Worm (Caenorhabditis elegans): ENCODE data around the gene C16H3.3.
"Not testable (repeated sequence)": the region's sequence is repeated elsewhere in the genome, so short reads cannot be mapped to it uniquely, and the experiment has no call there.

C16H3.3 gene

DNA sequence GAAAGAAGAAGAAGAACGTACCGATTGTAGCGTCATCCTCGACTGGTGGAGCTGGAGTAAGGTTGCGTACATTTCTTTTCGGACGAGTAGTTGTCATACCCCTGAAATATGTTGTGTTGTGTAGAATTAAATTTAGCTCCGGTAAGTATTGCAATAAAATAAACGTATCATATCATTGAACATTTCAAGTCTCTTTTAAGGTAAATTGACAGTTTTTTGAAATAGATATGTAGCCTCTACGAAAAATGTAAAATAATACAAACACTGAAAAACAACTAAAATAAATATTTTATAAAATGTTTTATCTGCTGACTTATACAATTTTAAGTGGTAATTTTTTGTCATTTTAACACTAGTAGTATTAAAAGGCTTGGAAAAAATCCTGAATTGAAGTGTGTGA is at the start of gene C16H3.3:
C16H3.3 (minus strand) TSS at position 101 of the 400 bp plus-strand sequence.
- TF ChIP-seq B0310.2 (tag; optimal IDR thresholded peaks at IDR 0.05) (no peak), hmg-4 (GFP tag; optimal IDR thresholded peaks at IDR 0.05) (no peak)

DNA sequence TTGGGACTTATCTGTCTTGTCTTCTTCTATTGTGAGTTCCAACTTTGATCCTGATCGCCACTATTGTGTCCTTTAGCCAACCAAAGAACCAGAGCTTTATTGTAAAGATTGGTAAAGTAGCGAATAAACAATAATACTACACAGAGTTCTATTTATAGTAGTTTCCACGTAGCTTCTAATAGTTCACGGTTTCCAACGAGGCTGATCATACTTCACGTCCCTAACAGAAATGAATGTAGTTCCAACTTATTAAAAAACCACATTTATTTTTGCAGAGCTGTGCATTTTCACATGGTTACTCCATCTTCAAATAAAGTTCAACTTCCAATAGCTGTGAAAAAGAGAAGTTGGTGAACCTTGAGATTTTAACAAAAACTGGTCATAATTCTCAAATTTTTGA is 39.5 kb upstream of the C16H3.3 start, which contains the start of gene tmem-218:
tmem-218 (plus strand) TSS at position 301 of the 400 bp plus-strand sequence.
- TF ChIP-seq sea-1 (GFP tag; conservative IDR thresholded peaks at IDR 0.05); aly-1 (tag; optimal IDR thresholded peaks at IDR 0.05); tbx-11 (GFP tag; IDR thresholded peaks at IDR 0.05): not testable (repeated sequence)

DNA sequence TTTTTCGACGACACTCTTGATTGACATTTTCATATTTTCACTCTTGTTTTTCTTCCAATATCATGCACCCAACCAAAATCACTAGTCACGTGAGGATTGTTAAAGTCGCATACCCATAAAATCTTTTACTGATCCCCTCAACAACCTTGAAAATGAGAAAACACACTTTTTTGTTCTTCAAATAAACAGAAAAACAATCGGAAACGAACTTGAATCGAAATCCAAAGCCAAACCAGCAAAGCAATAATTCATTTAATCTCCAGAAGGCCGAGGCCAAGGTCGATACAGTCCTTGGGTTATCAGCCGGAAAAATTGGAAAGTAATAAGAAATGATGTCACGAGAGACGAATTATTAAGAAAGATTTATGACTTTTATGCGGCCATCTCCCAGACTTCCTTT is 34.0 kb upstream of the C16H3.3 start:
- TF ChIP-seq ama-1 (optimal IDR thresholded peaks at IDR 0.05) (no peak), ets-7 (tag; optimal IDR thresholded peaks at IDR 0.05) (no peak), F13C5.2 (tag; optimal IDR thresholded peaks at IDR 0.05) (no peak), flt-1 (GFP tag; IDR thresholded peaks at IDR 0.05) (no peak), hmbx-1 (tag; optimal IDR thresholded peaks at IDR 0.05) (no peak)

DNA sequence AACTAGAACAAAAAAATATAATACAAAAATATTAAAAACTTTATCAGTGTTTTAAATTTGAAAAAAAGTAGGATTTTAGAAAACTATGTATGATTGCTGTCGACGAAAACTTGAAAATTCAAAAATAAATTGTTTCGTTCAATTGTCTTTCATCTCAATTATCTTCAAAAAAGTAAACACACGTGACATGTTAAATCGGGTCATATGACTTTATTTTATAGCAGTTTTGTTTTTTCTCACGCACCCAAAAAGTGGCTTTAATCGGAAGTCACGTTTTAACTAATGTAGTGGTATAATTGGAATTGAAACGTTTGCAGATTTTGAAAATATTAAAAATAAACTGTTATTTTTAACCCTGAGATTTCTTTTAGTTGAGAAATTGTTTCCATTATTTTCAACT is 33.0 kb upstream of the C16H3.3 start:
- TF ChIP-seq sea-1 (GFP tag; conservative IDR thresholded peaks at IDR 0.05) (no peak), F13C5.2 (tag; optimal IDR thresholded peaks at IDR 0.05) (no peak), ets-7 (tag; optimal IDR thresholded peaks at IDR 0.05) (no peak), hmbx-1 (tag; optimal IDR thresholded peaks at IDR 0.05) (no peak), tra-4 (tag; optimal IDR thresholded peaks at IDR 0.05) (no peak), aly-1 (tag; optimal IDR thresholded peaks at IDR 0.05) (no peak), ceh-36 (tag; optimal IDR thresholded peaks at IDR 0.05) (no peak), flt-1 (GFP tag; IDR thresholded peaks at IDR 0.05) (no peak), tbx-11 (GFP tag; IDR thresholded peaks at IDR 0.05) (no peak), ceh-13 (GFP tag; optimal IDR thresholded peaks at IDR 0.05) (no peak), ama-1 (optimal IDR thresholded peaks at IDR 0.05) (no peak), hmg-4 (GFP tag; optimal IDR thresholded peaks at IDR 0.05) (no peak), pes-1 (GFP tag; IDR thresholded peaks at IDR 0.05) (no peak), B0310.2 (tag; optimal IDR thresholded peaks at IDR 0.05) (no peak), tbx-37 (GFP tag; conservative IDR thresholded peaks at IDR 0.05) (no peak), hnd-1 (tag; optimal IDR thresholded peaks at IDR 0.05) (no peak), scrt-1 (GFP tag; IDR thresholded peaks at IDR 0.05) (no peak)

DNA sequence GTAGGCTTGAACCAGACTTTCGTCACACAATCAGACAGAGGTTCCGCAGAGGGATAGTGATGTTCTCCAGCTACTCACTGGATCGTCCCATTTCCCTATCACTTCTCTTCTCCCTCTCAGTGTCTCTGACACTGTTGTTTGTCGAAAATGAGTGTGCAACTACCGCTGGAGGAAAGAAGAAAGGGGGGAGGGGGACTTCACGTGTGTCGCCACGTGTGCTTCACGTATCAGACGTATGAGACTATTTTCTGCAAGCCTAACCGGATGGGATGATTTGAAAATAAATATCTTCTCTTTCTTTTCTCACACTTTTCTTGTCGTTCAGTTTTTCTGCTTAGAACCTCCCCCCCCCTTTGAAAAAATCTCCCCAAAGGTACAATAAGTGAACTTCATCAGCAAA is 30.9 kb upstream of the C16H3.3 start, which contains the start of gene H18N23.2:
H18N23.2 (minus strand) TSS at position 82 of the 400 bp plus-strand sequence.
- TF ChIP-seq flt-1 (GFP tag; IDR thresholded peaks at IDR 0.05): no peak
- TF ChIP-seq tbx-11 (GFP tag; IDR thresholded peaks at IDR 0.05): no peak
- TF ChIP-seq aly-1 (tag; optimal IDR thresholded peaks at IDR 0.05): no peak
- peak; percentile 27 for TF ChIP-seq hmg-4 (GFP tag; optimal IDR thresholded peaks at IDR 0.05)
- TF ChIP-seq B0310.2 (tag; optimal IDR thresholded peaks at IDR 0.05): no peak
- TF ChIP-seq ceh-13 (GFP tag; optimal IDR thresholded peaks at IDR 0.05): no peak
- TF ChIP-seq hnd-1 (tag; optimal IDR thresholded peaks at IDR 0.05): no peak
- no peak for TF ChIP-seq ceh-36 (tag; optimal IDR thresholded peaks at IDR 0.05)

DNA sequence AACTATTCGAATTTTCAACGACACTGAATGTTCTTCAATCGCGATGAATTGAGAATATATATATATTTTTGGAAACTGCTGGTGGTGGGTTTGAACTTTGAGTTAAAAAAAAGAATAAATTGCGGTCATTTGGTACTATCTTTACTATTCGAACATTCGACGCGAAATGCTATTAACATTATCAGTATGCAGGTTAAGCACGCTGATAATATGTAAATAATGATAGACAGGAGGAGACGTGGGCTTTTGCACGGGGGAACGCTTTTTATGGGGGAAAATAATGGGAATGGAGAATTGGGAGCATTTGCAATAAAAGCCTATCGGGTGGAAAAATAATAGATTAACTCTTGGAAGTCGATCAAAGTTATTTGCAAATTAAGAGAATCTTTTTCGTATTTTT is 29.1 kb upstream of the C16H3.3 start:
- TF ChIP-seq B0310.2 (tag; optimal IDR thresholded peaks at IDR 0.05) (no peak), tbx-37 (GFP tag; conservative IDR thresholded peaks at IDR 0.05) (no peak), F13C5.2 (tag; optimal IDR thresholded peaks at IDR 0.05) (no peak), ama-1 (optimal IDR thresholded peaks at IDR 0.05) (no peak), ets-7 (tag; optimal IDR thresholded peaks at IDR 0.05) (no peak), hnd-1 (tag; optimal IDR thresholded peaks at IDR 0.05) (no peak), hmg-4 (GFP tag; optimal IDR thresholded peaks at IDR 0.05) (no peak), ceh-13 (GFP tag; optimal IDR thresholded peaks at IDR 0.05) (no peak), hmbx-1 (tag; optimal IDR thresholded peaks at IDR 0.05) (no peak), tbx-11 (GFP tag; IDR thresholded peaks at IDR 0.05) (no peak), tra-4 (tag; optimal IDR thresholded peaks at IDR 0.05) (no peak), pes-1 (GFP tag; IDR thresholded peaks at IDR 0.05) (no peak), flt-1 (GFP tag; IDR thresholded peaks at IDR 0.05) (no peak), aly-1 (tag; optimal IDR thresholded peaks at IDR 0.05) (no peak), scrt-1 (GFP tag; IDR thresholded peaks at IDR 0.05) (no peak), sea-1 (GFP tag; conservative IDR thresholded peaks at IDR 0.05) (no peak), ceh-36 (tag; optimal IDR thresholded peaks at IDR 0.05) (no peak)

DNA sequence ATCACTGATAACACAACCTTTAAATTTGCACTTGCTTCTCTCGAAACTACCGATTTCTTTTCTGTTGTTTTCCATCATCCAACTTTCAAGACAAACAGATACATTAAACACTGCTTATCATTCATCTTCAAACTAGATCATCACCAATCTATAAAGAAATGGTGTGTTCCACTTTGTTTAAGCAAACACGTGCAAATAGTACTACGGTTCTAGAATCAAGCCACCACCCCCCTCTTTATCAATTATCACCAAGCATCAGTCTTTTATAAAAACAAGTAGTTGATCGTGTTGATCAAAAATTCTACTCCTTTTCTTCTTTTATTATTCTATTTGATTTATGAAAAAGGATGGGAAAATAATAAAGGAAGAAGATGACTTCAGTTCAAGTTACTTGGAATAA is 28.6 kb upstream of the C16H3.3 start:
- no peak for TF ChIP-seq hmbx-1 (tag; optimal IDR thresholded peaks at IDR 0.05)
- no peak for TF ChIP-seq ceh-13 (GFP tag; optimal IDR thresholded peaks at IDR 0.05)
- TF ChIP-seq tra-4 (tag; optimal IDR thresholded peaks at IDR 0.05): no peak
- no peak for TF ChIP-seq sea-1 (GFP tag; conservative IDR thresholded peaks at IDR 0.05)
- no peak for TF ChIP-seq hnd-1 (tag; optimal IDR thresholded peaks at IDR 0.05)
- no peak for TF ChIP-seq flt-1 (GFP tag; IDR thresholded peaks at IDR 0.05)
- no peak for TF ChIP-seq hmg-4 (GFP tag; optimal IDR thresholded peaks at IDR 0.05)
- no peak for TF ChIP-seq tbx-37 (GFP tag; conservative IDR thresholded peaks at IDR 0.05)
- TF ChIP-seq tbx-11 (GFP tag; IDR thresholded peaks at IDR 0.05): no peak
- no peak for TF ChIP-seq pes-1 (GFP tag; IDR thresholded peaks at IDR 0.05)
- no peak for TF ChIP-seq ceh-36 (tag; optimal IDR thresholded peaks at IDR 0.05)
- TF ChIP-seq B0310.2 (tag; optimal IDR thresholded peaks at IDR 0.05): no peak
- no peak for TF ChIP-seq scrt-1 (GFP tag; IDR thresholded peaks at IDR 0.05)

DNA sequence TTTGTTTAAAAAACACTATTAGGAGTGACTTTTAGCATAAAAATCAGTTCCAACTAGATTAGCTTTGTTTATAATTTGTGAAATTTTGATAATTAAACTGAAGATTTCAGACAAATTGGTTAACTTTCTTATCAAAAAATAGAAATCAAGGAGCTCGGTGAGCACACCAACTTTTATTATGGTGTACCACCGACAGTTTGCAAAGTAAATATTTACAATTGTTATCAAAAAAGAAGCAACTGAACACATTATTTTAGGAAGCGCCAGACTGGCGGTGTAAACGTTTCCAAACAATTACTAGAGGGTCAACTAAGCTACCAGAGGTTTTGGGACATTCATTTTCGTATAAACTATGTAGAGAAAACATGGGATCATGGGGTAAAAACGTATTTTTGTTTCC is 27.7 kb upstream of the C16H3.3 start:
- no peak for TF ChIP-seq ceh-36 (tag; optimal IDR thresholded peaks at IDR 0.05)
- TF ChIP-seq ets-7 (tag; optimal IDR thresholded peaks at IDR 0.05): no peak
- no peak for TF ChIP-seq B0310.2 (tag; optimal IDR thresholded peaks at IDR 0.05)
- no peak for TF ChIP-seq aly-1 (tag; optimal IDR thresholded peaks at IDR 0.05)
- TF ChIP-seq tra-4 (tag; optimal IDR thresholded peaks at IDR 0.05): no peak
- TF ChIP-seq sea-1 (GFP tag; conservative IDR thresholded peaks at IDR 0.05): no peak
- TF ChIP-seq hmg-4 (GFP tag; optimal IDR thresholded peaks at IDR 0.05): no peak
- no peak for TF ChIP-seq pes-1 (GFP tag; IDR thresholded peaks at IDR 0.05)
- TF ChIP-seq hmbx-1 (tag; optimal IDR thresholded peaks at IDR 0.05): no peak
- TF ChIP-seq F13C5.2 (tag; optimal IDR thresholded peaks at IDR 0.05): no peak
- TF ChIP-seq tbx-11 (GFP tag; IDR thresholded peaks at IDR 0.05): no peak
- no peak for TF ChIP-seq hnd-1 (tag; optimal IDR thresholded peaks at IDR 0.05)
- TF ChIP-seq scrt-1 (GFP tag; IDR thresholded peaks at IDR 0.05): no peak

Measured in whole organism, early embryonic.